Worm (Caenorhabditis elegans): ENCODE measurements around the gene F38A1.8.

DNA sequence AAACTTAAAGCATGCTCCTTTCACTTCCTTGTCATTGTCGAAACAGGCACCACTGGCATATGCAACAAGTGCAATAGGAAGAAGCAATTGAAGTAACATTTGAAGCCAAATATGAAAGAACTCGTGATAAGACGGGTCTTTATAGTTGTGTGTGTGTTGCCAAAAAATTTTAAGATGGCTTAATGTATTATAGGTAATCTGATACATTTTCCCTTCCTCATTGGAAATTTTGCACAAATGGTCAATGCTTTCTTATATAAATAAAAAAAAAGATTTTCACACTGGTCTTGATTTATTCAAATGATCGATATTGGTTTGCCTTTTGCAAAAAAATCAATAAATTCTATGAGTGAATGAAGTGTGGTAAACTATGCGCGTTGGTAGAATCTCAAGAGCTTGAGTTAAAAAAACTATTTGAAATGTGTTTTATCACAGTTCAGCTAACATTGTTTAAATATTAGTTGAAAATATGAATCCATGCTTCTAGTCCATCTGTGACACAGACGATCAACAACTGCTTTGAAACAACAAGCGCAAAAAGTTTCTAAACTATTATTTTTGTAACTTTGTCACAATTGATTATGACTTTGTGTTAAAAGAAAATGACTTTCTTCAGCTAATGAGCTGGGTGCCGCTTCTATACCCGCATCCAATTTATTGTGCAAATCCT lies 11.7 kb upstream of the F38A1.8 start, which contains the start of the genes clec-166 and F38A1.6:
- no peak for TF ChIP-seq hlh-6 (tag; optimal IDR thresholded peaks at IDR 0.05)
- no peak for TF ChIP-seq ceh-19 (GFP tag; optimal IDR thresholded peaks at IDR 0.05)
- no peak for TF ChIP-seq F13H6.1 (tag; optimal IDR thresholded peaks at IDR 0.05)
- no peak for TF ChIP-seq che-1 (tag; optimal IDR thresholded peaks at IDR 0.05)
- no peak for TF ChIP-seq ama-1 (optimal IDR thresholded peaks at IDR 0.05)
- no peak for TF ChIP-seq T23F11.4 (GFP tag; optimal IDR thresholded peaks at IDR 0.05)
- no peak for TF ChIP-seq ceh-22 (tag; optimal IDR thresholded peaks at IDR 0.05)
- TF ChIP-seq nhr-11 (tag; optimal IDR thresholded peaks at IDR 0.05): no peak
- TF ChIP-seq dve-1 (tag; optimal IDR thresholded peaks at IDR 0.05): no peak
- TF ChIP-seq ref-2 (tag; optimal IDR thresholded peaks at IDR 0.05): no peak

Measured in whole organism, late embryonic.